Fruit fly (Drosophila melanogaster) whole organism, embryonic: ENCODE measurements around the gene Cdc14.

Experiments
- Antp ChIP-seq: fragments of 200-800 bp; sonication (Bioruptor generic); optimal IDR thresholded peaks from 3 replicates; lab custom pipeline; 2016; ENCODE audit warnings: missing biosample characterization, missing genetic modification characterization
- Atf-2 ChIP-seq: fragments of 200-800 bp; sonication (Bioruptor generic); optimal IDR thresholded peaks from 2 replicates; lab custom pipeline; 2016; ENCODE audit warnings: missing biosample characterization, missing genetic modification characterization
- Awh ChIP-seq: fragments of 200-800 bp; sonication (Bioruptor generic); IDR thresholded peaks from 2 replicates; pipeline ENCODE4, ENCODE4 v1.3.6; 2022; ENCODE audit warnings: missing biosample characterization, missing genetic modification characterization
- B-H1 ChIP-seq: fragments of 200-800 bp; sonication (Bioruptor generic); IDR thresholded peaks from 3 replicates; pipeline ENCODE4 v1.3.6; 2022; ENCODE audit warnings: missing biosample characterization, missing genetic modification characterization
- BEAF-32 ChIP-seq: fragments of 200-800 bp; sonication (Bioruptor generic); optimal IDR thresholded peaks from 3 replicates; lab custom pipeline; 2017; ENCODE audit warnings: missing biosample characterization, missing genetic modification characterization, mild to moderate bottlenecking, moderate library complexity, missing genetic modification reagents
- Bgb ChIP-seq: fragments of 200-800 bp; sonication (Bioruptor generic); IDR thresholded peaks from 2 replicates; pipeline ENCODE4 v1.3.6; 2022; ENCODE audit warnings: missing biosample characterization, missing genetic modification characterization; ENCODE audit not compliant: partially characterized antibody
- CG10431 ChIP-seq: fragments of 200-800 bp; sonication (Bioruptor generic); optimal IDR thresholded peaks from 3 replicates; lab custom pipeline; 2018; ENCODE audit warnings: missing biosample characterization, mild to moderate bottlenecking, missing genetic modification characterization
- CG11398 ChIP-seq: fragments of 200-800 bp; sonication (Bioruptor generic); optimal IDR thresholded peaks from 2 replicates; lab custom pipeline; 2016; ENCODE audit warnings: missing biosample characterization, missing genetic modification characterization
- CG11504 ChIP-seq: fragments of 200-800 bp; sonication (Bioruptor generic); optimal IDR thresholded peaks from 3 replicates; lab custom pipeline; 2019; ENCODE audit warnings: missing biosample characterization, mild to moderate bottlenecking, missing genetic modification characterization, moderate library complexity
- CG11695 ChIP-seq: fragments of 200-800 bp; sonication (Bioruptor generic); IDR thresholded peaks from 3 replicates; pipeline ENCODE4 v1.3.6; 2022; ENCODE audit warnings: missing biosample characterization, missing genetic modification characterization
- CG12769 ChIP-seq: fragments of 200-800 bp; sonication (Bioruptor generic); optimal IDR thresholded peaks from 2 replicates; lab custom pipeline; 2019; ENCODE audit warnings: missing biosample characterization, mild to moderate bottlenecking, missing genetic modification characterization, moderate library complexity
- CG13424 ChIP-seq: fragments of 200-800 bp; sonication (Bioruptor generic); optimal IDR thresholded peaks from 2 replicates; lab custom pipeline; 2019; ENCODE audit warnings: missing biosample characterization, mild to moderate bottlenecking, missing genetic modification characterization, moderate library complexity
- CG14441 ChIP-seq: fragments of 200-800 bp; sonication (Bioruptor generic); IDR thresholded peaks from 2 replicates; pipeline ENCODE4 v1.3.6; 2022; ENCODE audit warnings: missing biosample characterization, missing genetic modification characterization
- CG15269 ChIP-seq: fragments of 200-800 bp; sonication (Bioruptor generic); optimal IDR thresholded peaks from 2 replicates; lab custom pipeline; 2018; ENCODE audit warnings: missing biosample characterization, mild to moderate bottlenecking, missing genetic modification characterization, moderate library complexity
- CG17186 ChIP-seq: fragments of 200-800 bp; sonication (Bioruptor generic); optimal IDR thresholded peaks from 3 replicates; lab custom pipeline; 2017; ENCODE audit warnings: missing biosample characterization, missing genetic modification reagents, missing genetic modification characterization
- CG17612 ChIP-seq: fragments of 200-800 bp; sonication (Bioruptor generic); IDR thresholded peaks from 2 replicates; pipeline ENCODE4 v1.3.6; 2022; ENCODE audit warnings: missing biosample characterization, missing genetic modification characterization
- CG32772 ChIP-seq: fragments of 200-800 bp; sonication (Bioruptor generic); IDR thresholded peaks from 2 replicates; pipeline ENCODE4 v1.3.6; 2022; ENCODE audit warnings: missing biosample characterization, missing genetic modification characterization
- CG33557 ChIP-seq: fragments of 200-800 bp; sonication (Bioruptor generic); optimal IDR thresholded peaks from 2 replicates; lab custom pipeline; 2019; ENCODE audit warnings: missing biosample characterization, mild to moderate bottlenecking, missing genetic modification characterization, moderate library complexity
- CG3407 ChIP-seq: fragments of 200-800 bp; sonication (Bioruptor generic); optimal IDR thresholded peaks from 2 replicates; lab custom pipeline; 2018; ENCODE audit warnings: missing biosample characterization, mild to moderate bottlenecking, missing genetic modification characterization
- CG5953 ChIP-seq: fragments of 200-800 bp; sonication (Bioruptor generic); IDR thresholded peaks from 2 replicates; pipeline ENCODE4 v1.3.6; 2022; ENCODE audit warnings: missing biosample characterization, missing genetic modification characterization
- CG6175 ChIP-seq: fragments of 200-800 bp; sonication (Bioruptor generic); IDR thresholded peaks from 3 replicates; pipeline ENCODE4 v1.3.6; 2022; ENCODE audit warnings: missing biosample characterization, missing genetic modification characterization
- CG7271 ChIP-seq: fragments of 200-800 bp; sonication (Bioruptor generic); optimal IDR thresholded peaks from 2 replicates; lab custom pipeline; 2018; ENCODE audit warnings: missing biosample characterization, mild to moderate bottlenecking, missing genetic modification characterization, moderate library complexity
- CG8089 ChIP-seq: fragments of 200-800 bp; sonication (Bioruptor generic); optimal IDR thresholded peaks from 3 replicates; lab custom pipeline; 2016; ENCODE audit warnings: missing biosample characterization, missing genetic modification characterization
- CG8388 ChIP-seq: fragments of 200-800 bp; sonication (Bioruptor generic); optimal IDR thresholded peaks from 2 replicates; lab custom pipeline; 2019; ENCODE audit warnings: missing biosample characterization, mild to moderate bottlenecking, missing genetic modification characterization, moderate library complexity
- CHES-1-like ChIP-seq: fragments of 200-800 bp; sonication (Bioruptor generic); optimal IDR thresholded peaks from 2 replicates; lab custom pipeline; 2016; ENCODE audit warnings: missing biosample characterization, missing genetic modification characterization
- CoRest ChIP-seq: fragments of 200-800 bp; sonication (Bioruptor generic); optimal IDR thresholded peaks from 3 replicates; lab custom pipeline; 2018; ENCODE audit warnings: missing biosample characterization, mild to moderate bottlenecking, missing genetic modification characterization, moderate library complexity
- E2f2 ChIP-seq: fragments of 200-800 bp; sonication (Bioruptor generic); IDR thresholded peaks from 2 replicates; pipeline ENCODE4 v1.3.6; 2022; ENCODE audit warnings: missing biosample characterization, missing genetic modification characterization
- Hsf ChIP-seq: fragments of 200-800 bp; sonication (Bioruptor generic); optimal IDR thresholded peaks from 3 replicates; lab custom pipeline; 2016; ENCODE audit warnings: missing biosample characterization, missing genetic modification characterization
- Nf-YA ChIP-seq: fragments of 200-800 bp; sonication (Bioruptor generic); IDR thresholded peaks from 2 replicates; pipeline ENCODE4 v1.3.6; 2022; ENCODE audit warnings: missing biosample characterization, missing genetic modification characterization
- Pdp1 ChIP-seq, 2 experiments: fragments of 200-800 bp; sonication (Bioruptor generic); optimal IDR thresholded peaks; 3 replicates each; lab custom pipeline; 2016; ENCODE audit warnings: missing biosample characterization in 2 of 2, missing genetic modification characterization in 2 of 2, mild to moderate bottlenecking in 1 of 2, moderate library complexity in 1 of 2
- Ptx1 ChIP-seq: fragments of 200-800 bp; sonication (Bioruptor generic); IDR thresholded peaks from 2 replicates; pipeline ENCODE4 v1.3.6; 2022; ENCODE audit warnings: missing biosample characterization, missing genetic modification characterization
- Vsx1 ChIP-seq: fragments of 200-800 bp; sonication (Bioruptor generic); optimal IDR thresholded peaks from 2 replicates; lab custom pipeline; 2017; ENCODE audit warnings: missing biosample characterization, mild to moderate bottlenecking, missing genetic modification characterization, missing genetic modification reagents
- ac ChIP-seq: fragments of 200-800 bp; sonication (Bioruptor generic); optimal IDR thresholded peaks from 3 replicates; lab custom pipeline; 2017; ENCODE audit warnings: missing biosample characterization, mild to moderate bottlenecking, missing genetic modification characterization
- bbx ChIP-seq: fragments of 200-800 bp; sonication (Bioruptor generic); IDR thresholded peaks from 2 replicates; pipeline ENCODE4 v1.3.6; 2022; ENCODE audit warnings: missing biosample characterization, missing genetic modification characterization; ENCODE audit not compliant: partially characterized antibody
- cas ChIP-seq: fragments of 200-800 bp; sonication (Bioruptor generic); IDR thresholded peaks from 2 replicates; pipeline ENCODE4 v1.3.6; 2022; ENCODE audit warnings: missing biosample characterization, missing genetic modification characterization
- chinmo ChIP-seq: fragments of 200-800 bp; sonication (Bioruptor generic); IDR thresholded peaks from 4 replicates; pipeline ENCODE4 v1.3.6; 2022; ENCODE audit warnings: missing biosample characterization, missing genetic modification characterization; ENCODE audit not compliant: partially characterized antibody
- disco-r ChIP-seq: fragments of 200-800 bp; sonication (Bioruptor generic); optimal IDR thresholded peaks from 2 replicates; lab custom pipeline; 2016; ENCODE audit warnings: missing biosample characterization, missing genetic modification characterization
- emc ChIP-seq: fragments of 200-800 bp; sonication (Bioruptor generic); optimal IDR thresholded peaks from 2 replicates; lab custom pipeline; 2016; ENCODE audit warnings: missing biosample characterization, missing genetic modification characterization
- insv ChIP-seq, 2 experiments: fragments of 200-800 bp; sonication (Bioruptor generic); optimal IDR thresholded peaks; 3 replicates each; lab custom pipeline; 2016 to 2018; ENCODE audit warnings: missing biosample characterization in 2 of 2, missing genetic modification characterization in 2 of 2
- onecut ChIP-seq: fragments of 200-800 bp; sonication (Bioruptor generic); IDR thresholded peaks from 2 replicates; pipeline ENCODE4 v1.3.6; 2022; ENCODE audit warnings: missing biosample characterization, missing genetic modification characterization
- prd ChIP-seq, 3 experiments: fragments of >200 bp in 2 of 3; fragments of 200-800 bp in 1 of 3; sonication (Bioruptor generic) in 1 of 3; optimal IDR thresholded peaks in 2 of 3; IDR thresholded peaks in 1 of 3; 2 replicates in 2 of 3; 3 replicates in 1 of 3; pipeline versions ENCODE4 v1.3.6 to Lab custom; 2017 to 2022; ENCODE audit warnings: missing biosample characterization in 1 of 3, missing genetic modification characterization in 1 of 3
- tio ChIP-seq: fragments of 200-800 bp; sonication (Bioruptor generic); optimal IDR thresholded peaks from 2 replicates; lab custom pipeline; 2017; ENCODE audit warnings: missing biosample characterization, missing genetic modification characterization, inconsistent platforms
- tll ChIP-seq, 2 experiments: fragments of 200-800 bp in 1 of 2; fragments of >200 bp in 1 of 2; sonication (Bioruptor generic) in 1 of 2; optimal IDR thresholded peaks; 2 replicates each; lab custom pipeline; 2017 to 2019; ENCODE audit warnings: missing biosample characterization in 2 of 2, missing genetic modification characterization in 2 of 2, mild to moderate bottlenecking in 1 of 2, moderate library complexity in 1 of 2
- vvl ChIP-seq: fragments of 200-800 bp; sonication (Bioruptor generic); IDR thresholded peaks from 2 replicates; pipeline ENCODE4 v1.3.6; 2022; ENCODE audit warnings: missing biosample characterization, missing genetic modification characterization
- wor ChIP-seq: fragments of 200-800 bp; sonication (Bioruptor generic); IDR thresholded peaks from 2 replicates; pipeline ENCODE4 v1.3.6; 2022; ENCODE audit warnings: missing biosample characterization, missing genetic modification characterization
- z ChIP-seq: fragments of 200-800 bp; sonication (Bioruptor generic); IDR thresholded peaks from 3 replicates; pipeline ENCODE4 v1.3.6; 2022; ENCODE audit warnings: missing biosample characterization, missing genetic modification characterization
- zen ChIP-seq: fragments of 200-800 bp; sonication (Bioruptor generic); optimal IDR thresholded peaks from 3 replicates; lab custom pipeline; 2018; ENCODE audit warnings: missing biosample characterization, mild to moderate bottlenecking, missing genetic modification characterization, moderate library complexity
- zf30C ChIP-seq: fragments of 200-800 bp; sonication (Bioruptor generic); optimal IDR thresholded peaks from 3 replicates; lab custom pipeline; 2018; ENCODE audit warnings: missing biosample characterization, mild to moderate bottlenecking, missing genetic modification characterization

Gene Cdc14

dm6 chr2L:7782788-7783401 lies 27.6 kb downstream of the Cdc14 start, which contains the start of gene Brd7-9 (continued):
- TF ChIP-seq Vsx1: peak; percentile 56
- peak; percentile 56 for TF ChIP-seq tio (GFP tag; lab: Kevin White, UChicago)
- peak; percentile 65 to 76 for TF ChIP-seq Pdp1 (GFP tag; optimal IDR thresholded peaks at IDR 0.05; lab: Kevin White, UChicago)
- TF ChIP-seq insv (GFP tag; optimal IDR thresholded peaks at IDR 0.05; lab: Kevin White, UChicago): no peak
- TF ChIP-seq bbx (GFP tag; lab: Robert Waterston, UW): peak; percentile 56; the same call in 1 of the 2 replicates
- TF ChIP-seq CG8089 (GFP tag; lab: Kevin White, UChicago): no peak
- no peak for TF ChIP-seq CG33557 (GFP tag; lab: Kevin White, UChicago)
- TF ChIP-seq ac (GFP tag; lab: Kevin White, UChicago): no peak
- peak; percentile 71 for TF ChIP-seq CG11504 (tag; lab: Kevin White, UChicago)
- peak; percentile 38 for TF ChIP-seq zen (tag; lab: Kevin White, UChicago)
- TF ChIP-seq z (GFP tag; lab: Robert Waterston, UW): no peak
- peak; percentile 54 for TF ChIP-seq CG13424 (tag; lab: Kevin White, UChicago)
- peak; percentile 51 for TF ChIP-seq Atf-2 (GFP tag; lab: Kevin White, UChicago)
- peak; percentile 51 for TF ChIP-seq BEAF-32
- TF ChIP-seq vvl (GFP tag; lab: Robert Waterston, UW): peak; percentile 93
- peak; percentile 39 for TF ChIP-seq CoRest (tag; lab: Kevin White, UChicago)
- no peak for TF ChIP-seq CG17186 (GFP tag; lab: Kevin White, UChicago)
- TF ChIP-seq Hsf (GFP tag; lab: Kevin White, UChicago): peak; percentile 55
- TF ChIP-seq B-H1 (GFP tag; lab: Robert Waterston, UW): peak; percentile 77
- no peak for TF ChIP-seq CG11398 (GFP tag; lab: Kevin White, UChicago)
- TF ChIP-seq E2f2 (GFP tag; lab: Robert Waterston, UW): peak; percentile 76
- TF ChIP-seq chinmo (GFP tag; lab: Robert Waterston, UW): 0 out of 4 replicates have a peak, but pooled peaks have one; percentile 50
- peak; percentile 25 for TF ChIP-seq CHES-1-like (GFP tag; lab: Kevin White, UChicago)
- TF ChIP-seq Awh (GFP tag; lab: Robert Waterston, UW): peak; percentile 82
- TF ChIP-seq CG32772: peak; percentile 65
- peak; percentile 59 for TF ChIP-seq cas
- TF ChIP-seq Ptx1 (GFP tag; lab: Robert Waterston, UW): peak; percentile 72
- TF ChIP-seq CG11695 (GFP tag; lab: Robert Waterston, UW): peak; percentile 90
- peak; percentile 48; the same call in 1 of the 2 replicates for TF ChIP-seq wor (GFP tag; lab: Robert Waterston, UW)
- TF ChIP-seq onecut (GFP tag; lab: Robert Waterston, UW): peak; percentile 73
- TF ChIP-seq Bgb (GFP tag; lab: Robert Waterston, UW): peak; percentile 52; the same call in 1 of the 2 replicates
- TF ChIP-seq prd (optimal IDR thresholded peaks at IDR 0.05; lab: Kevin White, UChicago): no peak
- TF ChIP-seq prd (GFP tag; IDR thresholded peaks at IDR 0.05; lab: Robert Waterston, UW): peak; percentile 78
- TF ChIP-seq CG5953: peak; percentile 72
- TF ChIP-seq CG7271 (tag; lab: Kevin White, UChicago): no peak
- TF ChIP-seq emc: no peak
- TF ChIP-seq Nf-YA: peak; percentile 37; the same call in 1 of the 2 replicates
- TF ChIP-seq CG3407: peak; percentile 33
- TF ChIP-seq CG6175 (GFP tag; lab: Robert Waterston, UW): peak; percentile 47; the same call in 2 of the 3 replicates
- peak; percentile 87 for TF ChIP-seq zf30C
- peak; percentile 86 for TF ChIP-seq CG14441 (GFP tag; lab: Robert Waterston, UW)
- TF ChIP-seq CG8388 (GFP tag; lab: Kevin White, UChicago): peak; percentile 62
- peak; percentile 74 for TF ChIP-seq CG15269 (tag; lab: Kevin White, UChicago)
- peak; percentile 52 for TF ChIP-seq Antp
- no peak for TF ChIP-seq tll (GFP tag; optimal IDR thresholded peaks at IDR 0.05; lab: Kevin White, UChicago)
- peak; percentile 26 for TF ChIP-seq disco-r
- TF ChIP-seq CG10431: no peak
- TF ChIP-seq CG12769 (tag; lab: Kevin White, UChicago): peak; percentile 73
- peak; percentile 47; the same call in 1 of the 2 replicates for TF ChIP-seq CG17612 (GFP tag; lab: Robert Waterston, UW)
